Fruit fly (Drosophila melanogaster) whole organism, embryonic: Measurements from ENCODE around the gene rictor.

Experiments
- CG11696 ChIP-seq: fragments of 200-800 bp; sonication (Bioruptor generic); IDR thresholded peaks from 2 replicates; pipeline ENCODE4 v1.3.6; 2022; ENCODE audit warnings: missing biosample characterization, missing genetic modification characterization
- CG12659 ChIP-seq: fragments of 200-800 bp; sonication (Bioruptor generic); optimal IDR thresholded peaks from 3 replicates; lab custom pipeline; 2017; ENCODE audit warnings: mild to moderate bottlenecking, missing biosample characterization, missing genetic modification reagents, missing genetic modification characterization
- CG12744 ChIP-seq: fragments of 200-800 bp; sonication (Bioruptor generic); optimal IDR thresholded peaks from 2 replicates; lab custom pipeline; 2016; ENCODE audit warnings: missing biosample characterization, missing genetic modification characterization
- CG14014 ChIP-seq: fragments of 200-800 bp; sonication (Bioruptor generic); IDR thresholded peaks from 2 replicates; pipeline ENCODE4 v1.3.6; 2022; ENCODE audit warnings: missing biosample characterization, missing genetic modification characterization
- CG14710 ChIP-seq: fragments of 200-800 bp; sonication (Bioruptor generic); optimal IDR thresholded peaks from 3 replicates; lab custom pipeline; 2019; ENCODE audit warnings: missing biosample characterization, mild to moderate bottlenecking, missing genetic modification characterization, moderate library complexity
- CG15514 ChIP-seq: fragments of 200-800 bp; sonication (Bioruptor generic); optimal IDR thresholded peaks from 3 replicates; lab custom pipeline; 2017; ENCODE audit warnings: missing biosample characterization, missing genetic modification characterization, mild to moderate bottlenecking, moderate library complexity, missing genetic modification reagents
- CG17186 ChIP-seq: fragments of 200-800 bp; sonication (Bioruptor generic); optimal IDR thresholded peaks from 3 replicates; lab custom pipeline; 2017; ENCODE audit warnings: missing biosample characterization, missing genetic modification reagents, missing genetic modification characterization
- CG2120 ChIP-seq: fragments of 200-800 bp; sonication (Bioruptor generic); optimal IDR thresholded peaks from 3 replicates; lab custom pipeline; 2016; ENCODE audit warnings: missing biosample characterization, missing genetic modification characterization
- CG3407 ChIP-seq: fragments of 200-800 bp; sonication (Bioruptor generic); optimal IDR thresholded peaks from 2 replicates; lab custom pipeline; 2018; ENCODE audit warnings: missing biosample characterization, mild to moderate bottlenecking, missing genetic modification characterization
- CG4328 ChIP-seq: fragments of 200-800 bp; sonication (Bioruptor generic); optimal IDR thresholded peaks from 3 replicates; lab custom pipeline; 2017; ENCODE audit warnings: missing biosample characterization, missing genetic modification reagents, missing genetic modification characterization
- CG4360 ChIP-seq: fragments of 200-800 bp; sonication (Bioruptor generic); IDR thresholded peaks from 2 replicates; pipeline ENCODE4 v1.3.6; 2022; ENCODE audit warnings: missing biosample characterization, missing genetic modification characterization
- CG4404 ChIP-seq: fragments of 200-800 bp; sonication (Bioruptor generic); IDR thresholded peaks from 2 replicates; pipeline ENCODE4 v1.3.6; 2022; ENCODE audit warnings: missing biosample characterization, missing genetic modification characterization
- CG4617 ChIP-seq: fragments of 200-800 bp; sonication (Bioruptor generic); optimal IDR thresholded peaks from 3 replicates; lab custom pipeline; 2016; ENCODE audit warnings: missing biosample characterization, missing genetic modification characterization, borderline replicate concordance
- CG6854 ChIP-seq: fragments of 200-800 bp; sonication (Bioruptor generic); optimal IDR thresholded peaks from 3 replicates; lab custom pipeline; 2017; ENCODE audit warnings: missing biosample characterization, mild to moderate bottlenecking, missing genetic modification characterization
- CG7372 ChIP-seq: fragments of 200-800 bp; sonication (Bioruptor generic); IDR thresholded peaks from 2 replicates; pipeline ENCODE4 v1.3.6; 2022; ENCODE audit warnings: missing biosample characterization, missing genetic modification characterization
- CG7556 ChIP-seq: fragments of 200-800 bp; sonication (Bioruptor generic); optimal IDR thresholded peaks from 2 replicates; lab custom pipeline; 2017; ENCODE audit warnings: missing biosample characterization, mild to moderate bottlenecking, missing genetic modification characterization
- CG7987 ChIP-seq: fragments of 200-800 bp; sonication (Bioruptor generic); optimal IDR thresholded peaks from 2 replicates; lab custom pipeline; 2018; ENCODE audit warnings: missing biosample characterization, mild to moderate bottlenecking, missing genetic modification characterization, moderate library complexity
- CG9215 ChIP-seq: fragments of 200-800 bp; sonication (Bioruptor generic); IDR thresholded peaks from 2 replicates; pipeline ENCODE4 v1.3.6; 2022; ENCODE audit warnings: missing biosample characterization, missing genetic modification characterization
- CG9932 ChIP-seq: fragments of 200-800 bp; sonication (Bioruptor generic); IDR thresholded peaks from 2 replicates; pipeline ENCODE4 v1.3.6; 2022; ENCODE audit warnings: missing biosample characterization, missing genetic modification characterization
- Dbx ChIP-seq: fragments of 200-800 bp; sonication (Bioruptor generic); IDR thresholded peaks from 3 replicates; pipeline ENCODE4 v1.3.6; 2022; ENCODE audit warnings: missing biosample characterization, missing genetic modification characterization
- Dll ChIP-seq: fragments of 200-800 bp; sonication (Bioruptor generic); IDR thresholded peaks from 4 replicates; pipeline ENCODE4 v1.3.6; 2022; ENCODE audit warnings: missing biosample characterization, missing genetic modification characterization; ENCODE audit not compliant: partially characterized antibody
- E2f2 ChIP-seq: fragments of 200-800 bp; sonication (Bioruptor generic); IDR thresholded peaks from 2 replicates; pipeline ENCODE4 v1.3.6; 2022; ENCODE audit warnings: missing biosample characterization, missing genetic modification characterization
- Fer1 ChIP-seq: fragments of 200-800 bp; sonication (Bioruptor generic); optimal IDR thresholded peaks from 2 replicates; lab custom pipeline; 2017; ENCODE audit warnings: missing biosample characterization, mild to moderate bottlenecking, missing genetic modification characterization
- GATAe ChIP-seq: fragments of 200-800 bp; sonication (Bioruptor generic); conservative IDR thresholded peaks from 2 replicates; pipeline ENCODE4 v1.3.6; 2022; ENCODE audit warnings: missing biosample characterization, missing genetic modification characterization
- Hr39 ChIP-seq: fragments of >200 bp; optimal IDR thresholded peaks from 2 replicates; lab custom pipeline; 2017
- Hr51 ChIP-seq, 2 experiments: fragments of 200-800 bp; sonication (Bioruptor generic); optimal IDR thresholded peaks; 2 replicates in 1 of 2; 3 replicates in 1 of 2; lab custom pipeline; 2016 to 2018; ENCODE audit warnings: missing biosample characterization in 2 of 2, missing genetic modification characterization in 2 of 2, mild to moderate bottlenecking in 1 of 2, moderate library complexity in 1 of 2
- Hsf ChIP-seq: fragments of 200-800 bp; sonication (Bioruptor generic); optimal IDR thresholded peaks from 3 replicates; lab custom pipeline; 2016; ENCODE audit warnings: missing biosample characterization, missing genetic modification characterization
- Max ChIP-seq: fragments of 200-800 bp; sonication (Bioruptor generic); optimal IDR thresholded peaks from 2 replicates; lab custom pipeline; 2016; ENCODE audit warnings: missing biosample characterization, mild to moderate bottlenecking, missing genetic modification characterization
- Med ChIP-seq: fragments of 200-800 bp; sonication (Bioruptor generic); peaks from one replicate; lab custom pipeline; 2016; ENCODE audit warnings: missing biosample characterization, missing genetic modification characterization, mild to moderate bottlenecking, inconsistent platforms, moderate library complexity
- Mrtf ChIP-seq: fragments of 200-800 bp; sonication (Bioruptor generic); IDR thresholded peaks from 3 replicates; pipeline ENCODE4 v1.3.6; 2022; ENCODE audit warnings: missing biosample characterization, missing genetic modification characterization
- Sry-β ChIP-seq: fragments of 200-800 bp; sonication (Bioruptor generic); optimal IDR thresholded peaks from 2 replicates; lab custom pipeline; 2018; ENCODE audit warnings: missing biosample characterization, mild to moderate bottlenecking, missing genetic modification characterization, moderate library complexity
- ab ChIP-seq: fragments of 200-800 bp; sonication (Bioruptor generic); optimal IDR thresholded peaks from 2 replicates; lab custom pipeline; 2016; ENCODE audit warnings: missing biosample characterization, missing genetic modification characterization
- az2 ChIP-seq: fragments of 200-800 bp; sonication (Bioruptor generic); optimal IDR thresholded peaks from 3 replicates; lab custom pipeline; 2016; ENCODE audit warnings: missing biosample characterization, missing genetic modification characterization
- btn ChIP-seq: fragments of 200-800 bp; sonication (Bioruptor generic); optimal IDR thresholded peaks from 2 replicates; lab custom pipeline; 2016; ENCODE audit warnings: missing biosample characterization, missing genetic modification characterization
- esg ChIP-seq: fragments of 200-800 bp; sonication (Bioruptor generic); conservative IDR thresholded peaks from 2 replicates; pipeline ENCODE4 v1.3.6; 2022; ENCODE audit warnings: missing biosample characterization, missing genetic modification characterization
- ftz-f1 ChIP-seq: fragments of 200-800 bp; sonication (Bioruptor generic); optimal IDR thresholded peaks from 2 replicates; lab custom pipeline; 2016; ENCODE audit warnings: missing biosample characterization, missing genetic modification characterization
- gem ChIP-seq: fragments of 200-800 bp; sonication (Bioruptor generic); optimal IDR thresholded peaks from 2 replicates; lab custom pipeline; 2019; ENCODE audit warnings: missing biosample characterization, mild to moderate bottlenecking, missing genetic modification characterization, moderate library complexity
- inv ChIP-seq: fragments of 200-800 bp; sonication (Bioruptor generic); IDR thresholded peaks from 2 replicates; pipeline ENCODE4 v1.3.6; 2022; ENCODE audit warnings: missing biosample characterization, missing genetic modification characterization; ENCODE audit not compliant: partially characterized antibody
- lov ChIP-seq, 2 experiments: fragments of 200-800 bp in 1 of 2; fragments of >200 bp in 1 of 2; sonication (Bioruptor generic) in 1 of 2; IDR thresholded peaks in 1 of 2; optimal IDR thresholded peaks in 1 of 2; 2 replicates in 1 of 2; 3 replicates in 1 of 2; pipeline versions ENCODE4 v1.3.6 to Lab custom; 2017 to 2022; ENCODE audit warnings: missing biosample characterization in 1 of 2, missing genetic modification characterization in 1 of 2
- mirr ChIP-seq: fragments of 200-800 bp; sonication (Bioruptor generic); optimal IDR thresholded peaks from 3 replicates; lab custom pipeline; 2018; ENCODE audit warnings: missing biosample characterization, mild to moderate bottlenecking, missing genetic modification characterization
- nau ChIP-seq: fragments of 200-800 bp; sonication (Bioruptor generic); optimal IDR thresholded peaks from 3 replicates; lab custom pipeline; 2017; ENCODE audit warnings: missing biosample characterization, mild to moderate bottlenecking, missing genetic modification characterization, missing genetic modification reagents
- org-1 ChIP-seq: fragments of 200-800 bp; sonication (Bioruptor generic); optimal IDR thresholded peaks from 2 replicates; lab custom pipeline; 2017; ENCODE audit warnings: missing biosample characterization, missing genetic modification characterization
- sens ChIP-seq: fragments of 200-800 bp; sonication (Bioruptor generic); peaks from one replicate; lab custom pipeline; 2016; ENCODE audit warnings: missing biosample characterization, missing genetic modification characterization
- so ChIP-seq: fragments of 200-800 bp; sonication (Bioruptor generic); IDR thresholded peaks from 3 replicates; pipeline ENCODE4 v1.3.6; 2022; ENCODE audit warnings: missing biosample characterization, missing genetic modification characterization
- sqz ChIP-seq: fragments of 200-800 bp; sonication (Bioruptor generic); optimal IDR thresholded peaks from 3 replicates; lab custom pipeline; 2018; ENCODE audit warnings: missing biosample characterization, mild to moderate bottlenecking, missing genetic modification characterization
- tap ChIP-seq: fragments of 200-800 bp; optimal IDR thresholded peaks from 3 replicates; lab custom pipeline; 2019; ENCODE audit warnings: missing biosample characterization, mild to moderate bottlenecking, missing genetic modification characterization, moderate library complexity
- tin ChIP-seq: fragments of 200-800 bp; sonication (Bioruptor generic); optimal IDR thresholded peaks from 3 replicates; lab custom pipeline; 2016; ENCODE audit warnings: missing biosample characterization, missing genetic modification characterization
- tio ChIP-seq: fragments of 200-800 bp; sonication (Bioruptor generic); optimal IDR thresholded peaks from 2 replicates; lab custom pipeline; 2017; ENCODE audit warnings: missing biosample characterization, missing genetic modification characterization, inconsistent platforms
- tx ChIP-seq: fragments of 200-800 bp; sonication (Bioruptor generic); optimal IDR thresholded peaks from 2 replicates; lab custom pipeline; 2016; ENCODE audit warnings: missing biosample characterization, missing genetic modification characterization
- wor ChIP-seq: fragments of 200-800 bp; sonication (Bioruptor generic); IDR thresholded peaks from 2 replicates; pipeline ENCODE4 v1.3.6; 2022; ENCODE audit warnings: missing biosample characterization, missing genetic modification characterization

Gene rictor

DNA sequence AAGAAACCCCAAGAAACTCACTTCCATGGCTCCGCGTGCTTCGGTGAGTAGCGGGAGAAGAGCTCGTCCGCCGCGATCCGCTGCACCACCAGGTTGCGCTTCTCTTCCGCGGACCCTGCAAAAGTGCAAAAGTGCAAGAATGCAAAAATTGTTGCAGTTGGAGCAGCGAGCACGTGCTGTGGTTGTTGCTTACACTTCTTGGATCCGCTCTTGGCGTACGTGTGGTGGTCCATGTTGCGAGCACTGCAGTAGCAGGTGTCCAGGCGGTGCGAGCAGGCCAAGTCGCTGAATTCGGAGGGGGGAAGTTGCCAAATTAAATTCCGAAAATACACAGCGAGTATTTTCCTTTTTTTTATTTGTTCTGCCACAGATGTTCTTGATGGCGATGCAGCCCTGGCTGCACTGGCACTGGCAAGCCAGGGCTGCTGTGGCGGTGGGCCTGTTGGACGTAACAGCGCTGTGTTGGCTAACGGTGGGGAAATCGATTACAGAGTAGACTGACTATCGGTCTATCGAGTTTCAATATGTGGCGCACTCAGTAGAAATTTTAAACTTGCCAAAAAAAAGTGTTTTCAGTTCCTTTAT lies 7.5 kb upstream of the rictor start, which contains the start of gene CG8010 (continued):
- TF ChIP-seq az2 (GFP tag; lab: Kevin White, UChicago): peak; percentile 2
- peak; percentile 22 for TF ChIP-seq Max (GFP tag; lab: Kevin White, UChicago)
- peak; percentile 80 for TF ChIP-seq Med (GFP tag; lab: Kevin White, UChicago)
- no peak for TF ChIP-seq mirr
- TF ChIP-seq Fer1 (GFP tag; lab: Kevin White, UChicago): peak; percentile 65
- TF ChIP-seq nau (GFP tag; lab: Kevin White, UChicago): no peak
- no peak for TF ChIP-seq Hr39 (lab: Kevin White, UChicago)
- no peak for TF ChIP-seq CG9215 (GFP tag; lab: Robert Waterston, UW)
- peak; percentile 77 for TF ChIP-seq CG15514 (GFP tag; lab: Kevin White, UChicago)
- no peak for TF ChIP-seq CG4328
- peak; percentile 16; the same call in 1 of the 2 replicates for TF ChIP-seq CG4360 (GFP tag; lab: Robert Waterston, UW)
- no peak for TF ChIP-seq GATAe (GFP tag; lab: Robert Waterston, UW)
- peak; percentile 46 for TF ChIP-seq sens (GFP tag; lab: Kevin White, UChicago)
- TF ChIP-seq wor (GFP tag; lab: Robert Waterston, UW): no peak
- peak; percentile 13 for TF ChIP-seq tin (GFP tag; lab: Kevin White, UChicago)
- TF ChIP-seq lov (optimal IDR thresholded peaks at IDR 0.05; lab: Kevin White, UChicago): no peak
- TF ChIP-seq lov (GFP tag; IDR thresholded peaks at IDR 0.05; lab: Robert Waterston, UW): no peak
- no peak for TF ChIP-seq CG6854 (GFP tag; lab: Kevin White, UChicago)
- TF ChIP-seq CG7372 (GFP tag; lab: Robert Waterston, UW): no peak
- TF ChIP-seq Dll: peak; percentile 48; the same call in 1 of the 4 replicates
- TF ChIP-seq so (GFP tag; lab: Robert Waterston, UW): no peak
- TF ChIP-seq org-1: no peak
- peak; percentile 31 for TF ChIP-seq CG7987
- no peak for TF ChIP-seq btn (GFP tag; lab: Kevin White, UChicago)
- TF ChIP-seq Hr51 (GFP tag; optimal IDR thresholded peaks at IDR 0.05; lab: Kevin White, UChicago): peak in 1 of 2 experiments; percentile 4
- TF ChIP-seq CG7556: no peak
- TF ChIP-seq ftz-f1 (GFP tag; lab: Kevin White, UChicago): no peak
- TF ChIP-seq CG11696 (GFP tag; lab: Robert Waterston, UW): no peak
- TF ChIP-seq CG14710 (tag; lab: Kevin White, UChicago): peak; percentile 45
- TF ChIP-seq tap: no peak
- no peak for TF ChIP-seq CG4404 (GFP tag; lab: Robert Waterston, UW)
- TF ChIP-seq inv (GFP tag; lab: Robert Waterston, UW): peak; percentile 33; the same call in 1 of the 2 replicates
- peak; percentile 92 for TF ChIP-seq E2f2 (GFP tag; lab: Robert Waterston, UW)
- peak; percentile 55 for TF ChIP-seq CG2120 (GFP tag; lab: Kevin White, UChicago)
- peak; percentile 40; the same call in 1 of the 2 replicates for TF ChIP-seq CG14014 (GFP tag; lab: Robert Waterston, UW)
- peak; percentile 1 for TF ChIP-seq tx (GFP tag; lab: Kevin White, UChicago)
- no peak for TF ChIP-seq tio (GFP tag; lab: Kevin White, UChicago)
- no peak for TF ChIP-seq Sry-β (GFP tag; lab: Kevin White, UChicago)
- TF ChIP-seq CG3407 (GFP tag; lab: Kevin White, UChicago): no peak
- peak; percentile 2 for TF ChIP-seq Hsf (GFP tag; lab: Kevin White, UChicago)
- no peak for TF ChIP-seq ab
- no peak for TF ChIP-seq CG12744 (GFP tag; lab: Kevin White, UChicago)
- peak; percentile 46 for TF ChIP-seq CG12659 (GFP tag; lab: Kevin White, UChicago)
- no peak for TF ChIP-seq gem (tag; lab: Kevin White, UChicago)
- peak; percentile 33; the same call in 1 of the 3 replicates for TF ChIP-seq Dbx
- TF ChIP-seq CG17186 (GFP tag; lab: Kevin White, UChicago): peak; percentile 48
- TF ChIP-seq Mrtf (GFP tag; lab: Robert Waterston, UW): no peak
- peak; percentile 32 for TF ChIP-seq CG4617 (GFP tag; lab: Kevin White, UChicago)
- TF ChIP-seq esg: no peak
- peak; percentile 56 for TF ChIP-seq CG9932 (GFP tag; lab: Robert Waterston, UW)
- no peak for TF ChIP-seq sqz
